Worm (Caenorhabditis elegans) whole organism, late embryonic: Measurements from ENCODE around the gene nhr-143.

ENCODE experiments used
- ceh-22 ChIP-seq: sonication (generic microtip); optimal IDR thresholded peaks from 2 replicates; lab custom pipeline; 2017; ENCODE audit warnings: missing biosample characterization, missing genetic modification characterization
- ceh-30 ChIP-seq: fragments of 150-350 bp; optimal IDR thresholded peaks from 2 replicates; lab custom pipeline; 2014; ENCODE audit warnings: missing biosample characterization, missing genetic modification characterization
- ceh-9 ChIP-seq: sonication (generic microtip); optimal IDR thresholded peaks from 2 replicates; lab custom pipeline; 2016; ENCODE audit warnings: mild to moderate bottlenecking, missing genetic modification characterization, inconsistent platforms, missing compliant biosample characterization
- dmd-4 ChIP-seq: sonication (generic microtip); optimal IDR thresholded peaks from 2 replicates; lab custom pipeline; 2016; ENCODE audit warnings: borderline replicate concordance, missing genetic modification characterization, missing compliant biosample characterization
- fkh-10 ChIP-seq: fragments of 150-350 bp; optimal IDR thresholded peaks from 2 replicates; lab custom pipeline; 2014; ENCODE audit warnings: missing biosample characterization, missing genetic modification reagents, missing genetic modification characterization
- hlh-15 ChIP-seq: sonication (generic microtip); optimal IDR thresholded peaks from 2 replicates; lab custom pipeline; 2016; ENCODE audit warnings: missing genetic modification characterization, missing compliant biosample characterization
- pag-3 ChIP-seq: sonication (generic microtip); optimal IDR thresholded peaks from 2 replicates; lab custom pipeline; 2016; ENCODE audit warnings: missing compliant biosample characterization, missing genetic modification characterization, borderline replicate concordance
- unc-86 ChIP-seq: sonication (generic microtip); optimal IDR thresholded peaks from 2 replicates; lab custom pipeline; 2016; ENCODE audit warnings: missing genetic modification characterization, missing compliant biosample characterization

ce11 chrV:8990194-8990649 lies 15.5 kb upstream of the nhr-143 start, which contains the start of gene F59E11.7:
- TF ChIP-seq pag-3 (tag; lab: Kevin White, UChicago) = no peak
- no peak for TF ChIP-seq ceh-22 (tag; lab: Kevin White, UChicago)
- TF ChIP-seq ceh-30 (tag; lab: Kevin White, UChicago) = no peak
- no peak for TF ChIP-seq unc-86 (tag; lab: Kevin White, UChicago)
- no peak for TF ChIP-seq fkh-10
- no peak for TF ChIP-seq ceh-9 (tag; lab: Kevin White, UChicago)
- no peak for TF ChIP-seq dmd-4 (tag; lab: Kevin White, UChicago)
- no peak for TF ChIP-seq hlh-15
